Worm (Caenorhabditis elegans): ENCODE measurements around the gene R151.2.
A peak's percentile ranks its signal among the peaks of the same experiment; 100 is the strongest.

The R151.2 gene

DNA sequence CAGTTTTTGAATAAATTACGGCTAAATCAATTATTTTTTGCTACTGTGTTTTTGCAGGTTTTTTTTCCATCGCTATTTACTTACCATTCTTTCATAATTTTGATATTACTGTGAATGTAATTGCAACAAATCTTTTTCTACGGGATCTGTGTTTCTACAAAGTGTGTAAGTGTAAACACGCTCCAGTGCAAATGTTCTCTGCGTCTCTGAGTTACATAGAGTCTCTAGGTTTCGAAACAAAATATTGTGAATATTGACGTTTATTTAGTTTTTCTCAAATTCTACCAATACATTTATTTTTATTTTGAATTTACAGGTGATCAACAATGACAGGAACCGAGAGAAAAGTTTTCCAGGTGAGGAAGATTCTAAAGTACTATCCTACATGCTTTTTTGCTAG is 25.7 kb upstream of the R151.2 start, which contains the start of gene yju-2:
Gene yju-2 (plus strand): TSS at position 315 of the 400 bp plus-strand sequence.
- peak; percentile 7 for TF ChIP-seq lsl-1 (GFP tag; optimal IDR thresholded peaks at IDR 0.05)
- TF ChIP-seq nhr-80 (tag; optimal IDR thresholded peaks at IDR 0.05), result peak; percentile 7
- TF ChIP-seq ceh-40 (GFP tag; IDR thresholded peaks at IDR 0.05), result no peak
- peak; percentile 12 for TF ChIP-seq attf-5 (GFP tag; optimal IDR thresholded peaks at IDR 0.05)
- no peak for TF ChIP-seq dpl-1 (GFP tag; optimal IDR thresholded peaks at IDR 0.05)
- TF ChIP-seq F57A8.1 (GFP tag; optimal IDR thresholded peaks at IDR 0.05), result no peak
- TF ChIP-seq ztf-18 (tag; optimal IDR thresholded peaks at IDR 0.05), result peak; percentile 2
- TF ChIP-seq mcd-1 (GFP tag; IDR thresholded peaks at IDR 0.05), result peak; percentile 68
- TF ChIP-seq lin-35 (GFP tag; optimal IDR thresholded peaks at IDR 0.05), result peak in 1 of 3 experiments; percentile 57
- TF ChIP-seq ama-1 (optimal IDR thresholded peaks at IDR 0.05), result peak; percentile 16
- TF ChIP-seq ama-1 (GFP tag; optimal IDR thresholded peaks at IDR 0.05), result peak in 1 of 2 experiments; percentile 38
- TF ChIP-seq cebp-1 (GFP tag; IDR thresholded peaks at IDR 0.05), result no peak
- peak; percentile 58 for TF ChIP-seq cebp-1 (tag; optimal IDR thresholded peaks at IDR 0.05)
- 0 out of 2 replicates have a peak, but pooled peaks have one; percentile 47 for TF ChIP-seq madf-3 (GFP tag; IDR thresholded peaks at IDR 0.05)
- peak; percentile 12 for TF ChIP-seq efl-1 (GFP tag; optimal IDR thresholded peaks at IDR 0.05)
- TF ChIP-seq madf-8 (GFP tag; conservative IDR thresholded peaks at IDR 0.05), result no peak
- TF ChIP-seq repo-1 (tag; optimal IDR thresholded peaks at IDR 0.05), result peak; percentile 18
- peak; percentile 81 for TF ChIP-seq hmg-1.2 (GFP tag; IDR thresholded peaks at IDR 0.05)
- peak; percentile 31 for TF ChIP-seq snpc-4 (GFP tag; optimal IDR thresholded peaks at IDR 0.05)
- peak in 2 of 4 experiments; percentile 38 to 41 for TF ChIP-seq snpc-4 (tag; optimal IDR thresholded peaks at IDR 0.05)
- peak; percentile 88 for TF ChIP-seq ceh-100 (GFP tag; IDR thresholded peaks at IDR 0.05)
- TF ChIP-seq madf-10 (tag; optimal IDR thresholded peaks at IDR 0.05), result peak; percentile 3
- peak; percentile 16 for TF ChIP-seq lin-54 (GFP tag; optimal IDR thresholded peaks at IDR 0.05)
- peak; percentile 35 for TF ChIP-seq F23B12.7 (tag; optimal IDR thresholded peaks at IDR 0.05; ENCODE audit: insufficient read depth)
- TF ChIP-seq ets-4 (GFP tag; optimal IDR thresholded peaks at IDR 0.05), result no peak
- TF ChIP-seq nhr-27 (tag; optimal IDR thresholded peaks at IDR 0.05), result peak; percentile 9
- TF ChIP-seq F49E8.2 (tag; optimal IDR thresholded peaks at IDR 0.05; ENCODE audit: insufficient read depth), result peak; percentile 48
- TF ChIP-seq tbp1 (GFP tag; optimal IDR thresholded peaks at IDR 0.05), result peak; percentile 11
- TF ChIP-seq B0336.3 (GFP tag; IDR thresholded peaks at IDR 0.05), result 0 out of 2 replicates have a peak, but pooled peaks have one; percentile 22

DNA sequence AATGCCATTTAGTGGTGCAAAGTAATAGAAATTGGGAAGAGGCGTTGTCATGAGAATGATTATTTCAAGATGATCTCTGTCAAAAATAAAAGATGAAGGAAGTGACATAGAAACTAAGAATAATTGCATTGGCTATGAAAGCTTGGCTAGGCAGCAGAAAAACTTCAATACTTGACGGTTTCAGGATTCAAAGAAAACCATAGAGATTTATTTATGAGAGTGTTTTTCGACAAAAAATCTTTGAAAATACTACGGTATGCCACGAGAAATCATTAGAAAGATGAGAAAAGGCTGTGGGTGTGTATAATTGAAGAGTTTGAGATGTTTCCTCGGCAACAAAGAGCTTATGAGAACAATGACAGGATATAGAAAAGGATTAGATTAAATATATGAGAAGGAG is 24.3 kb upstream of the R151.2 start, which contains the start of gene F37C12.14:
Gene F37C12.14 (minus strand): TSS at position 101 of the 400 bp plus-strand sequence.
- TF ChIP-seq nhr-120 (GFP tag; IDR thresholded peaks at IDR 0.05), result no peak
- no peak for TF ChIP-seq ceh-40 (GFP tag; IDR thresholded peaks at IDR 0.05)
- no peak for TF ChIP-seq cebp-2 (GFP tag; IDR thresholded peaks at IDR 0.05)
- no peak for TF ChIP-seq ekl-4 (GFP tag; IDR thresholded peaks at IDR 0.05)
- no peak for TF ChIP-seq snpc-3.4 (tag; optimal IDR thresholded peaks at IDR 0.05)
- no peak for TF ChIP-seq lag-1 (GFP tag; IDR thresholded peaks at IDR 0.05)
- TF ChIP-seq madf-3 (GFP tag; IDR thresholded peaks at IDR 0.05), result no peak
- TF ChIP-seq sea-2 (GFP tag; IDR thresholded peaks at IDR 0.05), result no peak
- TF ChIP-seq F52B5.7 (tag; optimal IDR thresholded peaks at IDR 0.05), result no peak
- no peak for TF ChIP-seq ztf-25 (GFP tag; IDR thresholded peaks at IDR 0.05)
- no peak for TF ChIP-seq F57C9.4 (tag; optimal IDR thresholded peaks at IDR 0.05)
- no peak for TF ChIP-seq ccch-3 (GFP tag; optimal IDR thresholded peaks at IDR 0.05)
- no peak for TF ChIP-seq snpc-4 (GFP tag; optimal IDR thresholded peaks at IDR 0.05)
- no peak for TF ChIP-seq snpc-4 (tag; optimal IDR thresholded peaks at IDR 0.05)

Measured in whole organism, young adult.